Fruit fly (Drosophila melanogaster): ENCODE measurements around the gene slp2.

slp2 gene

DNA sequence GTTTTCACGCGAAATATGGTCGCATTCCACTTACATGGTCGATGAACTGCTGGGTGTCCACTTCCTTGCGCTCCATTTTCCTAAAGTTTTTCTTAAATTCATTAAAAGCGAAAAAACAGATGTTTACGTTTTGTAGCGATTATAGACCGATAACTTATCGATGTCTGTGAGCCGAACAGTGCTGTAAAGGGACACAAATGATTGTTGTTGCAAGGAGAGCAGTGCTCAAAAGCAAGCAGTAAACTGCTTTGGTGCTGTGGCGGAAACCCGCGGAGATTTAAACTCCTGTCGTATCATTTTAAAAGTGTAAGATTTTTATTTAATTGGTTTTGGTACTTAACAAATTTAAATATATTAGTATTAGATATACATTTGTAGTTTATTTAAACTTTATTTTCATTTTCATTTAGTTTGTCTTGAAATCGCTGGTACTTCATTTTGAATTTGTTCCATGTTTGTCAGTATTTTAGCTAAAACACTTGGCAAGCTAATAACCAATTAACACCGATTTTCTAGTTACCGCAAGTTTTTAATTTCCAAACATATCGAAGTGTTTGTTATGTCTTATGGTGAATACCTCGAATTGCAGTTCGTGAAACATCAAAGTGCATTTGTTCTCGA lies 23.3 kb upstream of the slp2 start, which contains the start of gene CG3407 (continued):
- TF ChIP-seq mirr (GFP tag; optimal IDR thresholded peaks at IDR 0.05) (no peak), sim (GFP tag; IDR thresholded peaks at IDR 0.05) (no peak), CG2199 (GFP tag; IDR thresholded peaks at IDR 0.05) (peak; percentile 33; the same call in 1 of the 3 replicates), stwl (tag; optimal IDR thresholded peaks at IDR 0.05) (peak; percentile 97), croc (GFP tag; conservative IDR thresholded peaks at IDR 0.05) (no peak; the same call in 1 of the 3 replicates), vnd (GFP tag; IDR thresholded peaks at IDR 0.05; ENCODE audit: partially characterized antibody) (peak; percentile 60; the same call in 2 of the 3 replicates), Dip2 (GFP tag; IDR thresholded peaks at IDR 0.05) (no peak), CG8281 (tag; optimal IDR thresholded peaks at IDR 0.05) (no peak), CG18764 (GFP tag; optimal IDR thresholded peaks at IDR 0.05) (no peak), chn (GFP tag; optimal IDR thresholded peaks at IDR 0.05) (peak; percentile 57), ftz-f1 (GFP tag; optimal IDR thresholded peaks at IDR 0.05) (peak; percentile 51), Ravus (GFP tag; IDR thresholded peaks at IDR 0.05) (no peak), Drgx (GFP tag; IDR thresholded peaks at IDR 0.05) (no peak), ranshi (GFP tag; IDR thresholded peaks at IDR 0.05) (no peak), pan (optimal IDR thresholded peaks at IDR 0.05) (no peak), pan (GFP tag; optimal IDR thresholded peaks at IDR 0.05 in 1 of 2, IDR thresholded peaks at IDR 0.05 in 1 of 2) (peak in 1 of 2 experiments; percentile 33), Nf-YA (GFP tag; IDR thresholded peaks at IDR 0.05) (no peak), Dp (GFP tag; optimal IDR thresholded peaks at IDR 0.05) (peak; percentile 99), CG12071 (GFP tag; optimal IDR thresholded peaks at IDR 0.05) (no peak), fd102C (GFP tag; optimal IDR thresholded peaks at IDR 0.05) (peak; percentile 18), sob (GFP tag; IDR thresholded peaks at IDR 0.05) (peak; percentile 80), CG10959 (GFP tag; IDR thresholded peaks at IDR 0.05) (no peak), CG6654 (GFP tag; optimal IDR thresholded peaks at IDR 0.05) (no peak), maf-S (GFP tag; optimal IDR thresholded peaks at IDR 0.05) (peak; percentile 56), NK7.1 (GFP tag; optimal IDR thresholded peaks at IDR 0.05) (no peak), Elba2 (GFP tag; optimal IDR thresholded peaks at IDR 0.05) (peak; percentile 1), her (GFP tag; optimal IDR thresholded peaks at IDR 0.05) (peak; percentile 61), Kr (GFP tag; optimal IDR thresholded peaks at IDR 0.05) (no peak), CG17361 (GFP tag; IDR thresholded peaks at IDR 0.05) (no peak), kah (GFP tag; optimal IDR thresholded peaks at IDR 0.05) (no peak), Stat92E (GFP tag; optimal IDR thresholded peaks at IDR 0.05) (peak in 1 of 3 experiments; percentile 47), zen (tag; optimal IDR thresholded peaks at IDR 0.05) (peak; percentile 37), Neu2 (GFP tag; optimal IDR thresholded peaks at IDR 0.05; ENCODE audit: borderline replicate concordance) (no peak), CG1792 (GFP tag; optimal IDR thresholded peaks at IDR 0.05) (no peak), CG3163 (GFP tag; optimal IDR thresholded peaks at IDR 0.05) (peak; percentile 36), CG42726 (GFP tag; IDR thresholded peaks at IDR 0.05; ENCODE audit: partially characterized antibody) (peak; percentile 57), tup (GFP tag; optimal IDR thresholded peaks at IDR 0.05) (no peak), chm (GFP tag; IDR thresholded peaks at IDR 0.05) (no peak; the same call in none of the 2 replicates), eve (GFP tag; optimal IDR thresholded peaks at IDR 0.05) (peak in 1 of 2 experiments; percentile 39), Dref (GFP tag; IDR thresholded peaks at IDR 0.05) (peak; percentile 98), Jarid2 (GFP tag; optimal IDR thresholded peaks at IDR 0.05) (no peak), pros (GFP tag; optimal IDR thresholded peaks at IDR 0.05) (no peak), CG17186 (GFP tag; optimal IDR thresholded peaks at IDR 0.05) (peak; percentile 12), CG15514 (GFP tag; optimal IDR thresholded peaks at IDR 0.05) (peak; percentile 49), row (GFP tag; IDR thresholded peaks at IDR 0.05) (peak; percentile 39; the same call in 1 of the 3 replicates), bsh (GFP tag; optimal IDR thresholded peaks at IDR 0.05) (peak in 1 of 2 experiments; percentile 24), B-H1 (GFP tag; IDR thresholded peaks at IDR 0.05) (no peak), pum (GFP tag; optimal IDR thresholded peaks at IDR 0.05) (peak; percentile 30), ase (GFP tag; IDR thresholded peaks at IDR 0.05) (no peak), fd3F (GFP tag; optimal IDR thresholded peaks at IDR 0.05) (no peak)
